Fruit fly (Drosophila melanogaster): ENCODE data around the gene Srx.

The Srx gene

dm6 chrX:17826807-17827703 lies 29.7 kb upstream of the Srx start, which contains the start of gene Socs16D (continued):
- TF ChIP-seq HLH4C (GFP tag; IDR thresholded peaks at IDR 0.05; ENCODE audit: partially characterized antibody) (peak; percentile 94), odd (GFP tag; optimal IDR thresholded peaks at IDR 0.05) (peak; percentile 20), Dip2 (GFP tag; IDR thresholded peaks at IDR 0.05) (no peak), Hr3 (GFP tag; optimal IDR thresholded peaks at IDR 0.05) (peak; percentile 7), CG11560 (tag; IDR thresholded peaks at IDR 0.05) (peak; percentile 38; the same call in 1 of the 3 replicates), CG5245 (GFP tag; optimal IDR thresholded peaks at IDR 0.05) (no peak), gro (GFP tag; optimal IDR thresholded peaks at IDR 0.05) (peak; percentile 77), mld (GFP tag; IDR thresholded peaks at IDR 0.05; ENCODE audit: partially characterized antibody) (peak; percentile 95), nmo (GFP tag; optimal IDR thresholded peaks at IDR 0.05) (peak; percentile 60), lab (GFP tag; optimal IDR thresholded peaks at IDR 0.05) (peak; percentile 52), CG4854 (GFP tag; optimal IDR thresholded peaks at IDR 0.05) (no peak), sim (GFP tag; IDR thresholded peaks at IDR 0.05) (no peak), zen2 (GFP tag; IDR thresholded peaks at IDR 0.05; ENCODE audit: partially characterized antibody) (peak; percentile 96), Rfx (GFP tag; IDR thresholded peaks at IDR 0.05) (peak; percentile 75), gsb-n (tag; optimal IDR thresholded peaks at IDR 0.05) (no peak), CG1603 (tag; optimal IDR thresholded peaks at IDR 0.05) (peak; percentile 85), CG9215 (GFP tag; IDR thresholded peaks at IDR 0.05) (no peak), knrl (GFP tag; IDR thresholded peaks at IDR 0.05; ENCODE audit: partially characterized antibody) (peak; percentile 97), tup (GFP tag; optimal IDR thresholded peaks at IDR 0.05) (no peak), zf30C (GFP tag; optimal IDR thresholded peaks at IDR 0.05) (peak; percentile 16), CG34376 (GFP tag; optimal IDR thresholded peaks at IDR 0.05) (peak; percentile 40), CG12071 (GFP tag; optimal IDR thresholded peaks at IDR 0.05) (peak; percentile 26), Gug (GFP tag; IDR thresholded peaks at IDR 0.05) (peak; percentile 70; the same call in 2 of the 4 replicates), Ada2b (GFP tag; IDR thresholded peaks at IDR 0.05) (no peak), CG18764 (GFP tag; optimal IDR thresholded peaks at IDR 0.05) (no peak), ind (GFP tag; optimal IDR thresholded peaks at IDR 0.05) (peak; percentile 9), CG11247 (GFP tag; IDR thresholded peaks at IDR 0.05) (no peak), sug (tag; optimal IDR thresholded peaks at IDR 0.05) (peak; percentile 48), CG17361 (GFP tag; IDR thresholded peaks at IDR 0.05) (no peak), bcd (GFP tag; optimal IDR thresholded peaks at IDR 0.05) (peak; percentile 50), Dad (GFP tag; optimal IDR thresholded peaks at IDR 0.05) (peak; percentile 50), ewg (GFP tag; optimal IDR thresholded peaks at IDR 0.05) (no peak), gem (tag; optimal IDR thresholded peaks at IDR 0.05) (peak; percentile 30), CG31365 (tag; optimal IDR thresholded peaks at IDR 0.05) (peak; percentile 27), Trl (optimal IDR thresholded peaks at IDR 0.05) (peak; percentile 61 to 78), Trl (GFP tag; optimal IDR thresholded peaks at IDR 0.05) (peak; percentile 55), CHES-1-like (GFP tag; optimal IDR thresholded peaks at IDR 0.05) (peak; percentile 47), CG14860 (GFP tag; IDR thresholded peaks at IDR 0.05; ENCODE audit: partially characterized antibody) (peak; percentile 94), Xbp1 (GFP tag; optimal IDR thresholded peaks at IDR 0.05) (peak; percentile 35), vnd (GFP tag; IDR thresholded peaks at IDR 0.05; ENCODE audit: partially characterized antibody) (peak; percentile 94), pfk (GFP tag; optimal IDR thresholded peaks at IDR 0.05) (peak; percentile 39), oc (tag; optimal IDR thresholded peaks at IDR 0.05) (peak; percentile 53), abd-A (tag; optimal IDR thresholded peaks at IDR 0.05) (peak; percentile 72), p53 (GFP tag; optimal IDR thresholded peaks at IDR 0.05) (no peak), CG3065 (GFP tag; optimal IDR thresholded peaks at IDR 0.05) (no peak), Awh (GFP tag; IDR thresholded peaks at IDR 0.05) (no peak), Sry-δ (GFP tag; optimal IDR thresholded peaks at IDR 0.05) (peak; percentile 100), sd (tag; optimal IDR thresholded peaks at IDR 0.05) (peak; percentile 17), CG14441 (GFP tag; IDR thresholded peaks at IDR 0.05) (no peak)
